Worm (Caenorhabditis elegans): ENCODE data around the gene gid-2.
A peak's percentile ranks its signal among the peaks of the same experiment; 100 is the strongest.

Gene gid-2

DNA sequence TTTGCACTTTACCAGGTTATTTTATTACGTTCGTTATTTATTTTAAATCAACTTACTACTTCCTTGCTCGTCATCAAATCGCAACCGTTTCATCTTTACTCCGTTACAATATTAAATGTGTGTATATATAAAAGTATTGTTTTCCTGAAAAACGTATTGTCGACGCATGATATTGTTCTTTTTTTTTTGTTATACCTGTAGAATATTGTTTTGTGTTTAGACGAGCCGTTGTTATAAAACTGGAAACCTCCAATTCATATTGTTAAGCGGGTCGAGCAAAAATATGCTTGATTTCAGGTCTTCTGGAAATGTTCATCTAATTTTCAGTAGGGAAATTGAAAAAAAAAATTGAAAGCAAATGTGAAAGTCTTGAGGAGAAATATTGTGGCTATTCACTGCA lies at the start of gene gid-2:
Gene gid-2 (minus strand): TSS at position 101 of the 400 bp plus-strand sequence.
- no peak for TF ChIP-seq sptf-1 (tag; optimal IDR thresholded peaks at IDR 0.05)
- TF ChIP-seq dsc-1 (tag; optimal IDR thresholded peaks at IDR 0.05), result peak; percentile 59
- no peak for TF ChIP-seq F16B12.6 (tag; optimal IDR thresholded peaks at IDR 0.05)

DNA sequence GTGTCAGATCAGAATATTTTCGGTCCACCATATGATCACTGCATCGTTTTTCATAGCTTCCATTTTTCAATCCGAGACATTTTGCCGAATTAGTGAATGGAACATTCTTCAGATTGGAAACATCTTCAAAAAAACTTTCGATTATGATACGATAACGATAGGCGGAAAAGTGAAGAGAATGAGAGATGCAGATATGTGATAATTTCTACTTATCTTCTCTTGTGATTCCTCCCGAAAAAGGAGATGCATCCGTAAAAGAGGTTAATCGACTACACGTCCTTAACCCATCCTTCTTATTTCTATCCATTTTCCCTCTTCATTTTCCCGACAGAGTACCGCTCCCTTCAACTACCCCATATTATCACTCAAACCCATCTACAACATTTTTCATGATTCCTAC lies 44.3 kb upstream of the gid-2 start, which contains the start of gene K02E10.4:
Gene K02E10.4 (plus strand): TSS at position 186 of the 400 bp plus-strand sequence.
- TF ChIP-seq ztf-11 (tag; optimal IDR thresholded peaks at IDR 0.05) (no peak), elt-3 (tag; optimal IDR thresholded peaks at IDR 0.05) (peak in 1 of 6 experiments; percentile 9), nhr-12 (tag; optimal IDR thresholded peaks at IDR 0.05) (no peak), ces-1 (GFP tag; optimal IDR thresholded peaks at IDR 0.05) (no peak), ceh-90 (tag; optimal IDR thresholded peaks at IDR 0.05) (no peak), nhr-237 (tag; optimal IDR thresholded peaks at IDR 0.05) (no peak), lir-3 (tag; optimal IDR thresholded peaks at IDR 0.05; ENCODE audit: poor library complexity) (no peak), fkh-8 (tag; optimal IDR thresholded peaks at IDR 0.05) (no peak), C34B4.2 (tag; optimal IDR thresholded peaks at IDR 0.05) (no peak), blmp-1 (tag; optimal IDR thresholded peaks at IDR 0.05) (peak; percentile 95), nhr-85 (tag) (no peak), swsn-7 (tag; optimal IDR thresholded peaks at IDR 0.05) (no peak)

DNA sequence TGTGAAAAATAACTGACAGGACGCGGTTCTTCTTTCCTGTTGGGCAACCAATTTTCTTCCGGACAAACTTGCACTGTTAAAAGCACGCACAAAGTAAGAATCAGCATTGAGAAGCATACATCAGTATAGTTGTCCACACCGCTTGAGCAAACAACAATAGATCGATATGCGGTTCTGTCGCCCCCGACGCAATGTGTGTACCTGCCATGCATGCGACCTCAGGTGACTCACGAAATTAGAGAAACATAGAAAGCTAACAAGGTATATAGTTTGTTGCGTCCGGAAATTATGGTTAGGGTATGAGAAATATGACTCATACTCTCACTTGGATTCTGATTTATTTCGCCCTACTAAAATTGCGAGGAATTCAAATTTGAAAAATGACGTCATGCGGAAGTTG lies 43.9 kb upstream of the gid-2 start, which contains the start of gene K02E10.6:
Gene K02E10.6 (minus strand): TSS at position 149 of the 400 bp plus-strand sequence.
- no peak for TF ChIP-seq alr-1 (tag; optimal IDR thresholded peaks at IDR 0.05; ENCODE audit: borderline replicate concordance)
- peak in 1 of 2 experiments; percentile 23 for TF ChIP-seq lin-35 (GFP tag; optimal IDR thresholded peaks at IDR 0.05)
- TF ChIP-seq elt-2 (tag; optimal IDR thresholded peaks at IDR 0.05), result peak; percentile 14
- TF ChIP-seq pag-3 (tag; optimal IDR thresholded peaks at IDR 0.05; ENCODE audit: borderline replicate concordance, insufficient read depth), result no peak

DNA sequence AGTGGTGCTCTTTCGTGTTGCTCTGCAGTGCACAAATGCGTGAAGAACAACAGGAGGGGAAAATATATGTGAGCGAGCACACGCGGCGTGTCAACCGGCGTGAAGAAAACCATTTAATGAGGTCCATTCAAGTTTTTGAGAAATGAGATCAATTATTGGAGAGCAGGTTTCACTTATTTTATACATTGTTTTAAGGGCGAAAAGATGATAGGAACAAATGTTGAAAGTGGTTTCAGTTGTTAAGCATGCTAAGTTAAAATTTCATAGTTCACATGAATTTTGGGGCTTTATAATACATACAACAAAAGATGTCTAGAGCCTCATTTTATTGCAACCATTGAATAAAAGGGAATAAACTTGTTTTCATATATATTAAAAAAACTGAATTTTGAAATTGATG lies 40.1 kb upstream of the gid-2 start, which contains the start of gene K02E10.5:
Gene K02E10.5 (minus strand): TSS at position 101 of the 400 bp plus-strand sequence.
- no peak for TF ChIP-seq ztf-4 (tag; optimal IDR thresholded peaks at IDR 0.05)
- TF ChIP-seq zag-1 (tag; optimal IDR thresholded peaks at IDR 0.05), result no peak
- TF ChIP-seq tbx-2 (tag; optimal IDR thresholded peaks at IDR 0.05), result no peak
- no peak for TF ChIP-seq C16A3.4 (tag; optimal IDR thresholded peaks at IDR 0.05)
- no peak for TF ChIP-seq C04F5.9 (tag; optimal IDR thresholded peaks at IDR 0.05)
- no peak for TF ChIP-seq lir-3 (tag; optimal IDR thresholded peaks at IDR 0.05; ENCODE audit: poor library complexity)

ce11 chrX:2475873-2476272 lies 37.1 kb upstream of the gid-2 start, which contains the start of gene R04B3.3:
R04B3.3 (minus strand) TSS chrX:2475973.
- TF ChIP-seq jun-1 (tag; optimal IDR thresholded peaks at IDR 0.05) (no peak), lsy-2 (tag; optimal IDR thresholded peaks at IDR 0.05) (no peak), snu-23 (GFP tag; optimal IDR thresholded peaks at IDR 0.05) (no peak), nhr-237 (tag; optimal IDR thresholded peaks at IDR 0.05) (no peak), rnt-1 (tag; optimal IDR thresholded peaks at IDR 0.05) (no peak), xbp-1 (tag; optimal IDR thresholded peaks at IDR 0.05) (no peak), unc-130 (tag; optimal IDR thresholded peaks at IDR 0.05) (no peak)

- no peak for TF ChIP-seq pax-3 (tag; optimal IDR thresholded peaks at IDR 0.05)
- no peak for TF ChIP-seq unc-62 (GFP tag; optimal IDR thresholded peaks at IDR 0.05)
- no peak for TF ChIP-seq F16B12.6 (tag; optimal IDR thresholded peaks at IDR 0.05)
- no peak for TF ChIP-seq irx-1 (tag; optimal IDR thresholded peaks at IDR 0.05)
- TF ChIP-seq lin-15B (tag; optimal IDR thresholded peaks at IDR 0.05), result no peak
- no peak for TF ChIP-seq zip-4 (GFP tag; optimal IDR thresholded peaks at IDR 0.05)
- no peak for TF ChIP-seq mep-1 (tag; optimal IDR thresholded peaks at IDR 0.05)
- no peak for TF ChIP-seq dsc-1 (tag; optimal IDR thresholded peaks at IDR 0.05)
These were observed 34.9 kb upstream of the gid-2 start, which contains the start of gene R04B3.2 for ce11 chrX:2473618-2474017. R04B3.2 (minus strand) TSS chrX:2473718.
